Fruit fly (Drosophila melanogaster) whole organism, embryonic: ENCODE results near the gene CG32425.

Experiments
- Abd-B ChIP-seq: fragments of 200-800 bp; sonication (Bioruptor generic); optimal IDR thresholded peaks from 2 replicates; lab custom pipeline; 2018; ENCODE audit warnings: missing biosample characterization, mild to moderate bottlenecking, missing genetic modification characterization, moderate library complexity
- Ada2b ChIP-seq: fragments of 200-800 bp; sonication (Bioruptor generic); IDR thresholded peaks from 2 replicates; pipeline ENCODE4 v1.3.6; 2022; ENCODE audit warnings: missing biosample characterization, missing genetic modification characterization
- Antp ChIP-seq: fragments of 200-800 bp; sonication (Bioruptor generic); optimal IDR thresholded peaks from 3 replicates; lab custom pipeline; 2016; ENCODE audit warnings: missing biosample characterization, missing genetic modification characterization
- CG10979 ChIP-seq: fragments of 200-800 bp; sonication (Bioruptor generic); optimal IDR thresholded peaks from 2 replicates; lab custom pipeline; 2018; ENCODE audit warnings: missing biosample characterization, mild to moderate bottlenecking, missing genetic modification characterization, moderate library complexity
- CG11398 ChIP-seq: fragments of 200-800 bp; sonication (Bioruptor generic); optimal IDR thresholded peaks from 2 replicates; lab custom pipeline; 2016; ENCODE audit warnings: missing biosample characterization, missing genetic modification characterization
- CG11560 ChIP-seq: fragments of 200-800 bp; sonication (Bioruptor generic); IDR thresholded peaks from 3 replicates; pipeline ENCODE4 v1.3.6; 2022; ENCODE audit warnings: missing biosample characterization, missing genetic modification characterization
- CG12071 ChIP-seq: fragments of 200-800 bp; sonication (Bioruptor generic); optimal IDR thresholded peaks from 3 replicates; lab custom pipeline; 2018; ENCODE audit warnings: missing biosample characterization, mild to moderate bottlenecking, missing genetic modification characterization
- CG12219 ChIP-seq: fragments of 200-800 bp; sonication (Bioruptor generic); optimal IDR thresholded peaks from 3 replicates; lab custom pipeline; 2018; ENCODE audit warnings: missing biosample characterization, mild to moderate bottlenecking, missing genetic modification characterization
- CG12391 ChIP-seq: fragments of 200-800 bp; sonication (Bioruptor generic); optimal IDR thresholded peaks from 3 replicates; lab custom pipeline; 2018; ENCODE audit warnings: missing biosample characterization, mild to moderate bottlenecking, missing genetic modification characterization, moderate library complexity
- CG14050 ChIP-seq: fragments of 200-800 bp; sonication (Bioruptor generic); IDR thresholded peaks from 3 replicates; pipeline ENCODE4 v1.3.6; 2022; ENCODE audit warnings: missing biosample characterization, missing genetic modification characterization
- CG16815 ChIP-seq: fragments of 200-800 bp; sonication (Bioruptor generic); optimal IDR thresholded peaks from 3 replicates; lab custom pipeline; 2017; ENCODE audit warnings: missing biosample characterization, mild to moderate bottlenecking, missing genetic modification characterization
- CG17361 ChIP-seq: fragments of 200-800 bp; sonication (Bioruptor generic); IDR thresholded peaks from 3 replicates; pipeline ENCODE4 v1.3.6; 2022; ENCODE audit warnings: missing biosample characterization, missing genetic modification characterization
- CG17829 ChIP-seq: fragments of 200-800 bp; optimal IDR thresholded peaks from 2 replicates; lab custom pipeline; 2019; ENCODE audit warnings: missing biosample characterization, mild to moderate bottlenecking, missing genetic modification characterization, moderate library complexity
- CG31365 ChIP-seq: fragments of 200-800 bp; sonication (Bioruptor generic); optimal IDR thresholded peaks from 2 replicates; lab custom pipeline; 2018; ENCODE audit warnings: missing biosample characterization, mild to moderate bottlenecking, missing genetic modification characterization
- CG32532 ChIP-seq: fragments of 200-800 bp; sonication (Bioruptor generic); IDR thresholded peaks from 2 replicates; pipeline ENCODE4 v1.3.6; 2022; ENCODE audit warnings: missing biosample characterization, missing genetic modification characterization
- CG7928 ChIP-seq: fragments of 200-800 bp; sonication (Bioruptor generic); optimal IDR thresholded peaks from 2 replicates; lab custom pipeline; 2017; ENCODE audit warnings: missing biosample characterization, mild to moderate bottlenecking, missing genetic modification characterization
- CG8290 ChIP-seq, 3 experiments: fragments of 200-800 bp; sonication (Bioruptor generic); optimal IDR thresholded peaks; 2 replicates each; lab custom pipeline; 2016 to 2019; ENCODE audit warnings: missing biosample characterization in 3 of 3, missing genetic modification characterization in 3 of 3, mild to moderate bottlenecking in 2 of 3, moderate library complexity in 1 of 3
- CG9797 ChIP-seq: fragments of 200-800 bp; sonication (Bioruptor generic); optimal IDR thresholded peaks from 3 replicates; lab custom pipeline; 2018; ENCODE audit warnings: missing biosample characterization, mild to moderate bottlenecking, missing genetic modification characterization
- CG9817 ChIP-seq: fragments of 200-800 bp; sonication (Bioruptor generic); optimal IDR thresholded peaks from 2 replicates; lab custom pipeline; 2018; ENCODE audit warnings: missing biosample characterization, mild to moderate bottlenecking, missing genetic modification characterization, moderate library complexity
- Dref ChIP-seq: fragments of 200-800 bp; sonication (Bioruptor generic); IDR thresholded peaks from 2 replicates; pipeline ENCODE4 v1.3.6; 2022; ENCODE audit warnings: missing biosample characterization, missing genetic modification characterization
- Ets65A ChIP-seq: fragments of 200-800 bp; sonication (Bioruptor generic); peaks from one replicate; lab custom pipeline; 2016; ENCODE audit warnings: missing biosample characterization, missing genetic modification characterization
- GATAe ChIP-seq: fragments of 200-800 bp; sonication (Bioruptor generic); conservative IDR thresholded peaks from 2 replicates; pipeline ENCODE4 v1.3.6; 2022; ENCODE audit warnings: missing biosample characterization, missing genetic modification characterization
- HHEX ChIP-seq: fragments of 200-800 bp; sonication (Bioruptor generic); optimal IDR thresholded peaks from 3 replicates; lab custom pipeline; 2017; ENCODE audit warnings: missing biosample characterization, mild to moderate bottlenecking, missing genetic modification characterization, missing genetic modification reagents
- HLH4C ChIP-seq: fragments of 200-800 bp; sonication (Bioruptor generic); IDR thresholded peaks from 3 replicates; pipeline ENCODE4 v1.3.6; 2022; ENCODE audit warnings: missing biosample characterization, missing genetic modification characterization; ENCODE audit not compliant: partially characterized antibody
- MBD-R2 ChIP-seq: fragments of 200-800 bp; sonication (Bioruptor generic); IDR thresholded peaks from 2 replicates; pipeline ENCODE4 v1.3.6; 2022; ENCODE audit warnings: missing biosample characterization, missing genetic modification characterization
- Ssrp ChIP-seq: fragments of 200-800 bp; sonication (Bioruptor generic); optimal IDR thresholded peaks from 2 replicates; lab custom pipeline; 2018; ENCODE audit warnings: missing biosample characterization, mild to moderate bottlenecking, missing genetic modification characterization, moderate library complexity
- ac ChIP-seq: fragments of 200-800 bp; sonication (Bioruptor generic); optimal IDR thresholded peaks from 3 replicates; lab custom pipeline; 2017; ENCODE audit warnings: missing biosample characterization, mild to moderate bottlenecking, missing genetic modification characterization
- al ChIP-seq: fragments of 200-800 bp; sonication (Bioruptor generic); IDR thresholded peaks from 2 replicates; pipeline ENCODE4 v1.3.6; 2022; ENCODE audit warnings: missing biosample characterization, missing genetic modification characterization
- aop ChIP-seq: fragments of 200-800 bp; sonication (Bioruptor generic); IDR thresholded peaks from 2 replicates; pipeline ENCODE4 v1.3.6; 2022; ENCODE audit warnings: missing biosample characterization, missing genetic modification characterization
- ash1 ChIP-seq: fragments of 200-800 bp; sonication (Bioruptor generic); optimal IDR thresholded peaks from 2 replicates; lab custom pipeline; 2018; ENCODE audit warnings: missing biosample characterization, mild to moderate bottlenecking, missing genetic modification characterization
- bcd ChIP-seq: fragments of 200-800 bp; sonication (Bioruptor generic); optimal IDR thresholded peaks from 2 replicates; lab custom pipeline; 2017; ENCODE audit warnings: missing biosample characterization, mild to moderate bottlenecking, missing genetic modification characterization
- btn ChIP-seq: fragments of 200-800 bp; sonication (Bioruptor generic); optimal IDR thresholded peaks from 2 replicates; lab custom pipeline; 2016; ENCODE audit warnings: missing biosample characterization, missing genetic modification characterization
- cad ChIP-seq: fragments of >200 bp; optimal IDR thresholded peaks from 2 replicates; lab custom pipeline; 2017; ENCODE audit warnings: missing biosample characterization, missing genetic modification characterization
- dmrt99B ChIP-seq: fragments of 200-800 bp; sonication (Bioruptor generic); optimal IDR thresholded peaks from 2 replicates; lab custom pipeline; 2018; ENCODE audit warnings: missing biosample characterization, mild to moderate bottlenecking, missing genetic modification characterization, moderate library complexity
- ewg ChIP-seq: fragments of 200-800 bp; sonication (Bioruptor generic); optimal IDR thresholded peaks from 3 replicates; lab custom pipeline; 2017; ENCODE audit warnings: mild to moderate bottlenecking, missing biosample characterization, missing genetic modification reagents, missing genetic modification characterization
- fd102C ChIP-seq: fragments of 200-800 bp; sonication (Bioruptor generic); optimal IDR thresholded peaks from 2 replicates; lab custom pipeline; 2018; ENCODE audit warnings: missing biosample characterization, mild to moderate bottlenecking, missing genetic modification characterization, moderate library complexity
- fru ChIP-seq: fragments of >200 bp; optimal IDR thresholded peaks from 2 replicates; lab custom pipeline; 2017
- gem ChIP-seq: fragments of 200-800 bp; sonication (Bioruptor generic); optimal IDR thresholded peaks from 2 replicates; lab custom pipeline; 2019; ENCODE audit warnings: missing biosample characterization, mild to moderate bottlenecking, missing genetic modification characterization, moderate library complexity
- ind ChIP-seq: fragments of 200-800 bp; sonication (Bioruptor generic); optimal IDR thresholded peaks from 3 replicates; lab custom pipeline; 2016; ENCODE audit warnings: missing biosample characterization, missing genetic modification characterization
- kay ChIP-seq: fragments of 200-800 bp; sonication (Bioruptor generic); optimal IDR thresholded peaks from 2 replicates; lab custom pipeline; 2016; ENCODE audit warnings: missing biosample characterization, missing genetic modification characterization
- lola ChIP-seq, 3 experiments: fragments of >200 bp in 2 of 3; fragments of 200-800 bp in 1 of 3; sonication (Bioruptor generic) in 1 of 3; optimal IDR thresholded peaks; 2 replicates each; lab custom pipeline; 2017 to 2019; ENCODE audit warnings: missing biosample characterization in 3 of 3, missing genetic modification characterization in 3 of 3, mild to moderate bottlenecking in 1 of 3, moderate library complexity in 1 of 3
- odd ChIP-seq: fragments of 200-800 bp; sonication (Bioruptor generic); optimal IDR thresholded peaks from 2 replicates; lab custom pipeline; 2017; ENCODE audit warnings: missing biosample characterization, mild to moderate bottlenecking, missing genetic modification characterization
- peb ChIP-seq: fragments of 200-800 bp; sonication (Bioruptor generic); IDR thresholded peaks from 2 replicates; pipeline ENCODE4 v1.3.6; 2022; ENCODE audit warnings: missing biosample characterization, missing genetic modification characterization
- pfk ChIP-seq: fragments of 200-800 bp; sonication (Bioruptor generic); optimal IDR thresholded peaks from 2 replicates; lab custom pipeline; 2018; ENCODE audit warnings: missing biosample characterization, mild to moderate bottlenecking, missing genetic modification characterization, moderate library complexity
- run ChIP-seq: fragments of 200-800 bp; sonication (Bioruptor generic); optimal IDR thresholded peaks from 3 replicates; lab custom pipeline; 2018; ENCODE audit warnings: missing biosample characterization, mild to moderate bottlenecking, missing genetic modification characterization
- tap ChIP-seq: fragments of 200-800 bp; optimal IDR thresholded peaks from 3 replicates; lab custom pipeline; 2019; ENCODE audit warnings: missing biosample characterization, mild to moderate bottlenecking, missing genetic modification characterization, moderate library complexity
- tll ChIP-seq, 2 experiments: fragments of 200-800 bp in 1 of 2; fragments of >200 bp in 1 of 2; sonication (Bioruptor generic) in 1 of 2; optimal IDR thresholded peaks; 2 replicates each; lab custom pipeline; 2017 to 2019; ENCODE audit warnings: missing biosample characterization in 2 of 2, missing genetic modification characterization in 2 of 2, mild to moderate bottlenecking in 1 of 2, moderate library complexity in 1 of 2
- wor ChIP-seq: fragments of 200-800 bp; sonication (Bioruptor generic); IDR thresholded peaks from 2 replicates; pipeline ENCODE4 v1.3.6; 2022; ENCODE audit warnings: missing biosample characterization, missing genetic modification characterization
- yki ChIP-seq: fragments of >200 bp; optimal IDR thresholded peaks from 3 replicates; lab custom pipeline; 2018
- zen2 ChIP-seq: fragments of 200-800 bp; sonication (Bioruptor generic); IDR thresholded peaks from 3 replicates; pipeline ENCODE4 v1.3.6; 2022; ENCODE audit warnings: missing biosample characterization, missing genetic modification characterization; ENCODE audit not compliant: partially characterized antibody

CG32425 gene

dm6 chr3L:20516519-20517178 is 19.5 kb downstream of the CG32425 start (continued):
- peak; percentile 65 for TF ChIP-seq CG17829 (tag; lab: Kevin White, UChicago)
- peak; percentile 61 for TF ChIP-seq CG12391
- peak; percentile 12 for TF ChIP-seq CG12219 (GFP tag; lab: Kevin White, UChicago)
- TF ChIP-seq CG16815 = no peak
- no peak for TF ChIP-seq Ada2b
- TF ChIP-seq Abd-B (GFP tag; lab: Kevin White, UChicago) = peak; percentile 22
- no peak for TF ChIP-seq peb (GFP tag; lab: Robert Waterston, UW)
- peak; percentile 77 for TF ChIP-seq CG17361 (GFP tag; lab: Robert Waterston, UW)
- no peak for TF ChIP-seq GATAe
- peak; percentile 30 for TF ChIP-seq run (tag; lab: Kevin White, UChicago)
- no peak for TF ChIP-seq kay
- TF ChIP-seq odd (GFP tag; lab: Kevin White, UChicago) = no peak
- TF ChIP-seq Ets65A (GFP tag; lab: Kevin White, UChicago) = no peak
- peak; percentile 42 for TF ChIP-seq ind
- TF ChIP-seq pfk (GFP tag; lab: Kevin White, UChicago) = no peak
- TF ChIP-seq HLH4C (GFP tag; lab: Robert Waterston, UW) = peak; percentile 50; the same call in 2 of the 3 replicates
- TF ChIP-seq HHEX = no peak
- peak; percentile 12 for TF ChIP-seq CG9817
- TF ChIP-seq CG10979 (tag; lab: Kevin White, UChicago) = peak; percentile 59
- TF ChIP-seq ash1 = no peak
- no peak for TF ChIP-seq Antp
- no peak for TF ChIP-seq CG8290 (GFP tag; optimal IDR thresholded peaks at IDR 0.05; lab: Kevin White, UChicago)
- TF ChIP-seq CG8290 (tag; optimal IDR thresholded peaks at IDR 0.05; lab: Kevin White, UChicago) = peak in 1 of 2 experiments; percentile 29
- no peak for TF ChIP-seq ac (GFP tag; lab: Kevin White, UChicago)
- no peak for TF ChIP-seq ewg (GFP tag; lab: Kevin White, UChicago)
- no peak for TF ChIP-seq tll (GFP tag; optimal IDR thresholded peaks at IDR 0.05; lab: Kevin White, UChicago)
- TF ChIP-seq gem (tag; lab: Kevin White, UChicago) = peak; percentile 75
- no peak for TF ChIP-seq fru (lab: Kevin White, UChicago)
- no peak for TF ChIP-seq wor
- peak; percentile 90 for TF ChIP-seq cad (GFP tag; lab: Kevin White, UChicago)
- TF ChIP-seq CG7928 (GFP tag; lab: Kevin White, UChicago) = no peak
- TF ChIP-seq CG11560 = no peak
- peak; percentile 41 for TF ChIP-seq CG12071 (GFP tag; lab: Kevin White, UChicago)
- no peak for TF ChIP-seq yki (lab: Kevin White, UChicago)
- peak; percentile 14 for TF ChIP-seq bcd
- no peak for TF ChIP-seq al (GFP tag; lab: Robert Waterston, UW)
- TF ChIP-seq dmrt99B (tag; lab: Kevin White, UChicago) = peak; percentile 41
- no peak for TF ChIP-seq fd102C (GFP tag; lab: Kevin White, UChicago)
- TF ChIP-seq zen2 = no peak
- no peak; the same call in 1 of the 2 replicates for TF ChIP-seq CG32532 (GFP tag; lab: Robert Waterston, UW)
- TF ChIP-seq CG9797 = no peak
- TF ChIP-seq CG31365 (tag; lab: Kevin White, UChicago) = no peak
- no peak for TF ChIP-seq MBD-R2 (GFP tag; lab: Robert Waterston, UW)
- TF ChIP-seq CG14050 (GFP tag; lab: Robert Waterston, UW) = 0 out of 3 replicates have a peak, but pooled peaks have one; percentile 20
- no peak for TF ChIP-seq btn (GFP tag; lab: Kevin White, UChicago)
- TF ChIP-seq tap (tag; lab: Kevin White, UChicago) = peak; percentile 64
- peak in 1 of 3 experiments; percentile 46 for TF ChIP-seq lola (GFP tag; optimal IDR thresholded peaks at IDR 0.05; lab: Kevin White, UChicago)
- TF ChIP-seq aop = no peak
- no peak for TF ChIP-seq CG11398 (GFP tag; lab: Kevin White, UChicago)
- peak; percentile 51 for TF ChIP-seq Ssrp (tag; lab: Kevin White, UChicago)
- TF ChIP-seq Dref (GFP tag; lab: Robert Waterston, UW) = no peak
